Worm (Caenorhabditis elegans) whole organism, L3 larva: ENCODE data around the gene F46F5.14.

Experiments used
- sea-2 ChIP-seq: fragments of 150-350 bp; sonication (generic microtip); optimal IDR thresholded peaks from 4 replicates; lab custom pipeline; 2014; ENCODE audit warnings: missing biosample characterization, missing genetic modification reagents, missing genetic modification characterization
- unc-62 ChIP-seq: fragments of 150-350 bp; sonication (generic microtip); optimal IDR thresholded peaks from 4 replicates; lab custom pipeline; 2014; ENCODE audit warnings: missing biosample characterization, missing genetic modification reagents, missing genetic modification characterization

DNA sequence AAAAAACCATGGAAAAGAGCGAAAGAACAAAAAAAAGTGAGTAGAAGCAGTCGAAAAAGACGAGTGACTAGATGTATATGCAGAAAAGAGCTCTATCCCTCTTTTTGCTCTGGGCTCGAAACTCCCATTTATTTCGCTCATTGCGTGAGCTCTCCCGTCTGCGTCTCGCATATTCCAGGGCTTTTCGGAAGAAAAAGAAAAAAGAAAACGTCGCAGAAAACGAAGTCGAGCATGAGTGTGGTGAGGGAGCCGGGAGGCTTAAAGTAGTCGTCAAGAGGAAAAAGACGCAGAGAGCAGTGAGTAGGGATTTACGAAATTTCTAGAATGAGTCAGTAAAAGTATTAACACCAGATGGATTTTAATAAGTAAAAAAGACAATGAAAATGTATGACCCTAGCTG, 40.0 kb upstream of the F46F5.14 start:
- TF ChIP-seq unc-62 (no peak), sea-2 (GFP tag; lab: Kevin White, UChicago) (no peak)
